Fruit fly (Drosophila melanogaster) whole organism, adult: ENCODE measurements around the gene CG6179.

Experiments used
- CG12768 ChIP-seq: fragments of 200-800 bp; sonication (Bioruptor generic); optimal IDR thresholded peaks from 2 replicates; lab custom pipeline; 2017; ENCODE audit warnings: missing biosample characterization, missing genetic modification characterization, mild to moderate bottlenecking, moderate library complexity, missing genetic modification reagents
- cnc ChIP-seq, 2 experiments: fragments of >200 bp; optimal IDR thresholded peaks; 2 replicates each; lab custom pipeline; 2017
- tj ChIP-seq: fragments of 200-800 bp; sonication (Bioruptor generic); optimal IDR thresholded peaks from 3 replicates; lab custom pipeline; 2017; ENCODE audit warnings: missing biosample characterization, mild to moderate bottlenecking, missing genetic modification characterization, moderate library complexity

dm6 chrX:18385056-18385455, 5.2 kb downstream of the CG6179 start, which contains the start of gene betaCOP:
- TF ChIP-seq CG12768 = no peak
- TF ChIP-seq tj (GFP tag; lab: Kevin White, UChicago) = no peak
- TF ChIP-seq cnc (optimal IDR thresholded peaks at IDR 0.05; lab: Kevin White, UChicago) = no peak
